Fruit fly (Drosophila melanogaster) Kc167 (cell line): ENCODE results near the gene ohgt.

Experiments used
- Myc ChIP-seq: fragments of >200 bp; optimal IDR thresholded peaks from 2 replicates; lab custom pipeline; 2017; ENCODE audit warnings: missing external identifiers
- Sin3A ChIP-seq: fragments of >200 bp; optimal IDR thresholded peaks from 2 replicates; lab custom pipeline; 2018; ENCODE audit warnings: missing external identifiers
- h ChIP-seq: fragments of >200 bp; optimal IDR thresholded peaks from 3 replicates; lab custom pipeline; 2018; ENCODE audit warnings: missing external identifiers
- insv ChIP-seq: fragments of >200 bp; optimal IDR thresholded peaks from 3 replicates; lab custom pipeline; 2018; ENCODE audit warnings: missing external identifiers
- psq ChIP-seq: fragments of >200 bp; optimal IDR thresholded peaks from 2 replicates; lab custom pipeline; 2017; ENCODE audit warnings: missing external identifiers
- ttk ChIP-seq: sonication (Bioruptor generic); optimal IDR thresholded peaks from 2 replicates; lab custom pipeline; 2017; ENCODE audit warnings: missing external identifiers

ohgt gene

DNA sequence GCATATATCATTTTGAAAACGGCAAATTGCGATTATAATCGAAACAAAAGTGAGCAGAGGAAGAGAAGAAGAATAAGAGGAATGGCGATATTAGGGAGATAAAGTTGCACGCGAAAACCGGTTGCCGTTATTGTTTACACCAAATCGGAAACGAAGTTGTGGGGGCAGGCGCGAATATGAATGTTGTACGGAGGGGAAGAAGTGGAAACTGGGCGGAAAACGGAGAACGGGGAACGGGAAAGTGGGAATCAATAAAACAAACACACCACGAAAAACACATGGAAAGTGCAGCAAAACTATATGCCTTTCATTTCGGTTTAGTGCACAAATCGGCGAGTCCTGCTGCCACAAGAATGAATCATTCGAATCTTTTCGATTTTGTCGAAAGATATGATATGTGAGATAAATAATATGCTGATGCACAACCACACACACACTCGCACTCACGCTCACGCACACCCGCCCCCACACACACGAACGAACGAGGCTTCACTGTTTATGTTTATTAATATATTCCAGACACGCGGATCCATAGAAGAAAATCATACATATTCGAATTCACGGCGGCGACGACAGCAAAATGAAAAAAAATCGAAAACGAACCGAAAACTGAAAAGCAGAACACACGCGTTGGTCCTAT, 6.9 kb upstream of the ohgt start:
- TF ChIP-seq psq (lab: Kevin White, UChicago) (no peak), Sin3A (lab: Kevin White, UChicago) (no peak)

DNA sequence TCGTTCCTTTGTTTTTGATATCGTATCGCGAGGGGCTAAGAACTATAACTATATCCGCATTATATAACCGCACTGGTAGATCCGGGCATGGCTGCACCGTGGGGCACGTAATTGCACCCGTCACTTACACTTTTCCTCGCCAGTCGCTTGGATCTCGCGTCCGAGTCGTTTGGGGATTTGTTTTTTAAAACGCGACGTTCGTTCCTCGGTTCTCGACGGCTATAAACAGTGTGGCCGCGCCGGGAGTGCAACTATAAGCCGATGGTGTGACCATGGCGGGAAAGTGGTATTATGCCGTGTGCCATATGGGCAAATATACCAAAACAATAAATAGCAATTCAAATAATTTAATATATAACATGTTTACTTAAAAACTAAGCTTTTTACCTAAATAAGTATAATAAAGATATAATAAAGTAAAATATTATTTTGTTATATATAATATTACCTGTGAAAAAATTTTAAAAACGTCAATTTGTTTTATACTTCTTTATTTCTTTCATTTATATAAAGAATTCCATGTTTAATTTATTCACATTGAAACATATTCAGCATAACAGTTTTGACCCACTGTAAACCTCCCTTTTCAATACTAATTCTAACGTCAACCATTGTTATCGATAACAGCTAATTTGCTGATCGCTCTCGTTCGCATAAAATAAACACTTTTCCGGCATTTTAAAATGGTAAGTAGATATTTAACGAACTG, 6.2 kb upstream of the ohgt start, which contains the start of the genes Mical and CG3909:
TSS of gene Mical (minus strand) at position 232 of the 709 bp plus-strand sequence.
TSS of gene CG3909 (plus strand) at position 607 of the 709 bp plus-strand sequence.
- TF ChIP-seq psq (lab: Kevin White, UChicago) = no peak

DNA sequence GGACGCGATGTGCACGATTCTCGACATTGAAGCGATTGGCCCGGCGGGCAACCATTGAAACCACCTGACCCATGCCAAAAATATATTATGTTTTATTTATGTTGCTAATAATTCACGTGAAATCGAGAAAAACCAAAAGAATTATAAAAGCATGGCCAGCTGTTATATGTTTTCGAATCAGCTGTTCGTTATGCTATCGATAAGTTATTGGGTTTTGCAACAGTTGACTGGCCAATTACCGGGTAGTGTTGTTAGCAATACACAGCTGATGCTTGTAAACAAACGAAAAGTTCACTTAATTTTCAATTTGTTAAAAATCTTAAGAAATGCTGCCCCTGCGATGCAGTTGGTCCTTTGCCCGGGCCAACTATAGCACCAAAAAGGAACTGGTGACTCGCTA, 3.7 kb upstream of the ohgt start, which contains the start of the genes CG11722 and mtTFB2:
TSS of gene CG11722 (minus strand) at position 200 of the 400 bp plus-strand sequence.
TSS of gene mtTFB2 (plus strand) at position 232 of the 400 bp plus-strand sequence.
- no peak for TF ChIP-seq ttk (lab: Kevin White, UChicago)
- TF ChIP-seq Myc (lab: Kevin White, UChicago) = no peak
- no peak for TF ChIP-seq h (lab: Kevin White, UChicago)
- no peak for TF ChIP-seq insv
- TF ChIP-seq Sin3A (lab: Kevin White, UChicago) = no peak
- no peak for TF ChIP-seq psq (lab: Kevin White, UChicago)

DNA sequence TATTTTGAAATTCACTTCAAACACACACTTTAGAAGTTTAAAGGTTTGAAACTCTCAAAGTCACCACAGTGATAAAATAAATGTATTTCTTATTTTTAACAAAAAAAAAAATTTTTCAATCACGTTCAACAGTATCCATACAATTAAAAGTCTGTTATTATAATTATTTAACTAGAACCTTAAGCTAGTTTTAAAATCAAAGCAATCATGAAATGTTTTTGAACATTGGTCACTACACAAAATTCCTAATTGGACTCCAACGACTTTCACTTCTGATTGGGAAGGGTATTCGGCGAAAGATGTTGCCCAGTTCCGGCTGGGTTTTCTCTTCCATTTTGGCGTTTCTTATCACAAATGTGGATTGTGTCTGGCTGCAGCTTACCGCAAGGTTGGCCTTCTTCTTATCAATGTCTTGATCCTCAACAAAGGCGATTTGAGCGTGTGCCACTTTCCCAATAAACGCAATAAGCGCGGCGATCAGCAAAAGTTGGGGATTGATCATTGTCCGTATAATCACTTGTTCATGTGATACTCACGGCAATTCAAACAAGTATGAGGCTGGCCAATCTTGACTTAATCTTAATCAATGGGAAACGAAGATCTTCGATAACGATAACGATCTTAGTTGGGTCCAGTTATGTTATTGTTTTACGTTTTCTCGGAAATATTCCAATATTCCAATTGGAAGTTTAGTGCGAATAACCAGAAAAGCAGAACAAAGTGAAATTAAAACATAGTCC, 794 bp upstream of the ohgt start:
- TF ChIP-seq Myc (lab: Kevin White, UChicago) (no peak), insv (no peak), h (lab: Kevin White, UChicago) (no peak)

DNA sequence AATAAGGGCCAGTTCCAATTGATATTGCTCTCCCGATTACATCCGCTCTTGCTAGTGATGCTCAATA, 391 bp upstream of the ohgt start, which contains the start of gene CG12811:
TSS of gene CG12811 (minus strand) at position 23 of the 67 bp plus-strand sequence.
- TF ChIP-seq h (lab: Kevin White, UChicago) (no peak), ttk (lab: Kevin White, UChicago) (no peak), Sin3A (lab: Kevin White, UChicago) (no peak), Myc (lab: Kevin White, UChicago) (no peak), psq (lab: Kevin White, UChicago) (no peak), insv (no peak)

DNA sequence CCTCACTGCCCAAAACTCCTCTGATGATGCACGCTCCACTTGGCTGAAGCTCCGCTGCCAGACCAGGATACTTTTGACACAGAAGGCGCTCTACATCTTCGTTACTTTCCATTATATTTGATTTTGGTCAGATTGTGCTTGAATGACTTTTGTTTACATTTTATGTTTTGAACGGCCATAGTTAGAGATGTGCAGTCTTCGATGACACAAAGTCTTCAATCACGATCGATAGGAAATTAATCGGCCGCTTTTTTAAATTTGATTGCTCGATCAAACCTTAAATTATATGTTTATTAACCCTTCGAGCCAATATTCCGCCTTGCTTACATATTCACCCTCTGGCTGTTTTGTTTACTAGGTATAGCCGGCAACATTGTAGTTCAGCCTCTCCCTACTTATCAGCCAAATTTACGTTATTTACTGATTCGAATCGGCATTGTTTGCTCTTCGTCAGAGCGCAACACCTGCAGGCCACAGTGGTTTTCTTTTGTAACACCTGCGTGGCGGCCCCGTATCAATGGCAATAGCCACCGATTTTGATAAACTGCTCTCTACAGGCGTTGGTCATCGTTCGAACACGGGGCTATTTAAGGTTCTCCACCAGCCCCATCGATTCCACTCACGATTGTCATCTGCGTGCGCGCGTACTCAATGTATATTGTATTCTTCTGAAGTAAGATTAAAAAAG, 3.8 kb downstream of the ohgt start, which contains the start of the genes Fancl and Npc2e:
TSS of gene Fancl (minus strand) at position 175 of the 688 bp plus-strand sequence.
TSS of gene Npc2e (plus strand) at position 638 of the 688 bp plus-strand sequence.
- TF ChIP-seq ttk (lab: Kevin White, UChicago) (no peak), h (lab: Kevin White, UChicago) (no peak), Myc (lab: Kevin White, UChicago) (no peak), psq (lab: Kevin White, UChicago) (no peak), insv (no peak), Sin3A (lab: Kevin White, UChicago) (no peak)

DNA sequence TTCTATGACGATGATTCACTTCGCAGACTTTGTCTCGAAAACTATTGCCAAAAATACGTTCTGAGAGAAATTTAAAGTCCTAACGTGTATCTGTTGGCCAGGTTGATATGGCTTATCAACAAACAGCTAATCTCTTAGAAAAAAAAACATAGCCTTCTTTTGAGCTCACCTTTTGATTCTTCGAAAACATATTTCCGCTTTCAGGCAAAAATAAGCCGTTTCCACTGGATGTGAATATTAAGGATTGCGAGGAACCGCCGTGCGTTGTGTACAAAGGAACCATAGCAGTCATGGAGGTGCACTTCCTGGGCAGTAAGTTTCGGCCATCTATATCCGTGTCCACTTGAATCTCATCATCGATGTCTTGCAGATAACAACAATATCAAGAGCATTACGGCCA, 4.6 kb downstream of the ohgt start:
- TF ChIP-seq Myc (lab: Kevin White, UChicago) = no peak

DNA sequence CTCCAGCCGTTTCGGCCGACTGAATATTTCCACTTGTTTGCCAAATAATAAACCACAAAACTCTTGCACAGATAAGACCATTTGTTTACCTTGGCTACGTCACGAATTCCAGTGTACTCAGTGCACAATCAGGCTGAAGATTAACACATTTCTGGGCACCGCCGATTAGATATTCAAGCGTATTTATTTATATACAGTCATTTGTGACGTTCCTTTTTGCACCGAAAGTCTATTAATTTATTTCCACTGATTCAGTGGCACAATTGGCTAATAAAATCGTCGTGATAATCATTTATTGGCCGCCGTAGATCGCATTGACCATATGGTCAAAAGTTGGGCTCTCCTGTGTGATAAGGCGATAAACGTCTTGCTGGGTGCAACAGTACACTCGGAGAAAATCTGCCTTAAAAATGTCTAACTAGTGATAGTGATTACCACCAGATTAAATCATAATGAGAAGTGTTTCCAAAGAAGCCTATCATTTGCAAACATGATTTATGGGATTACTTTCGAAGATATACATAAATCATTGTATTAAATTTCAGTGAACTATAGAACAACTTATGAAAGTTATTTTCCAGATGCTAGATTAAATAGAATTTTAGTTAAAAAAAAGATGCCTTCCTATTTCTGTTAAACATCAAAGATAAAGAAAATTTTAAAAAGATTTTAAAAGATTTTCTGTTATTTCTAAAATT, 5.4 kb downstream of the ohgt start:
- TF ChIP-seq ttk (lab: Kevin White, UChicago) (no peak), insv (no peak), psq (lab: Kevin White, UChicago) (no peak), Sin3A (lab: Kevin White, UChicago) (no peak), Myc (lab: Kevin White, UChicago) (no peak), h (lab: Kevin White, UChicago) (no peak)

DNA sequence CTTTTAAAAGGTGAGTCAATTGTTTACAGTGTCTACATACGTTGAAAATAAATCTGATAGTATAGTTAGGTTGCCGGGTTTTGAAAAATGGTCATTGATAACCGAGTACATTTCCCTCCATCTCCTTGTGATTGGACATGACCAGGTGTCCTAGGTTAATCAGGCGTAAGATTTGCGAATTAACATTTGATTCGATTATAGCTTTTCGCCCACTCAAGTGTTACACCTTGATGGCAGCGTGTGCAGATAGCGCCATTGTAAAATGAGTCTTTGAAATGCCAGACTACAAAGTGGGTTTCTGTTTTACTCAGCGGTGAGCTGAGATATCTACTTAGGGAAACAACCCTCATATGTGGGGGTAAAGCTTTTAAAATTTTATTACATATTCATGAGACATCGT, 6.0 kb downstream of the ohgt start:
- TF ChIP-seq h (lab: Kevin White, UChicago) (no peak), ttk (lab: Kevin White, UChicago) (no peak), Myc (lab: Kevin White, UChicago) (no peak), Sin3A (lab: Kevin White, UChicago) (no peak), insv (no peak), psq (lab: Kevin White, UChicago) (no peak)

DNA sequence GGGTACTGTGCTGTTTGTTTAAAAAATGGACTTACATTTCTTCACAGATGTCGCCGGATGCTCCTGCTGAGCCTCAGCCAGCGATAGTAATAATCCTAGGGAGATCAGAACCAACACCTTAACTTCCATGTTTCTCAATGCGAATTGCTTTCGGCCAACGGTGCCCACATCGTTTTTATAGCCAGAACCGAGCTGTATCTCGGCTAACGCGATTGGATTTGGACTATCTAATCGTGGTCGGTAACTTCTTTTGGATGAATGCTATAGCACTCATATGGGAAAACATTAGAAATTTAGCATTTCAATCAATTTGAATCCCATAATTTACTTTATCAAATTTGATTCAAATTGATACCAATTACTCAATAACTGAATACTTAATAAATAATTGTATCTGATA, 7.0 kb downstream of the ohgt start, which contains the start of gene Npc2d:
TSS of gene Npc2d (minus strand) at position 133 of the 400 bp plus-strand sequence.
- TF ChIP-seq h (lab: Kevin White, UChicago) = no peak
- no peak for TF ChIP-seq Sin3A (lab: Kevin White, UChicago)
- no peak for TF ChIP-seq insv
- no peak for TF ChIP-seq psq (lab: Kevin White, UChicago)
- no peak for TF ChIP-seq Myc (lab: Kevin White, UChicago)
- no peak for TF ChIP-seq ttk (lab: Kevin White, UChicago)

DNA sequence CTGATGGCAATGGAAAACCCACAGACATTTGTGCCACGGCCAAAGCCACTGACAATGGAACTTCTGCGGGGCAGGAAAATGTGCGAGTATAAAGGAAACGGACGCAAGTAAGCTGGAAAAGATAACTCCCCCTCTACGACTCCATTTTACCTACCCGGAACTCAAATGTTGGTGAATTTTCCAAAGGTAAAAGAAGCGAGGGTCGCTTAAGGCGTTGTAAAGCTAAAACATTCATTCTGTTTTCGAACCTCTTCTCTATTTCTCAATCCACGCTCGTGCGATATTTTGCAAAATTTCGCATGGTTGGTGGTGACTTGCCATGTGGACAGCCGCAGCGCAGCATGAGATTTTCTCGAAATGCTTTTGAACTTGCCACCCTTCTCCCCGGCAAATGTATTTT, 7.6 kb downstream of the ohgt start:
- TF ChIP-seq insv = no peak
- TF ChIP-seq Myc (lab: Kevin White, UChicago) = no peak
- TF ChIP-seq ttk (lab: Kevin White, UChicago) = no peak
- no peak for TF ChIP-seq h (lab: Kevin White, UChicago)
- no peak for TF ChIP-seq psq (lab: Kevin White, UChicago)
- TF ChIP-seq Sin3A (lab: Kevin White, UChicago) = no peak
